Worm (Caenorhabditis elegans) whole organism, mixed stage, embryonic: ENCODE results near the gene skr-17.

Experiments used
- ces-1 ChIP-seq: fragments of 150-350 bp; optimal IDR thresholded peaks from 2 replicates; lab custom pipeline; 2014; ENCODE audit warnings: missing biosample characterization, missing genetic modification reagents, missing genetic modification characterization
- mls-2 ChIP-seq: sonication (generic microtip); optimal IDR thresholded peaks from 2 replicates; lab custom pipeline; 2016; ENCODE audit warnings: mild to moderate bottlenecking, missing genetic modification characterization, moderate library complexity, missing compliant biosample characterization
- nhr-237 ChIP-seq: fragments of 150-350 bp; optimal IDR thresholded peaks from 2 replicates; lab custom pipeline; 2014; ENCODE audit warnings: missing biosample characterization, missing genetic modification characterization

ce11 chrII:7814915-7815314, 31.6 kb downstream of the skr-17 start:
- no peak for TF ChIP-seq ces-1
- no peak for TF ChIP-seq mls-2 (tag; lab: Kevin White, UChicago)
- no peak for TF ChIP-seq nhr-237 (tag; lab: Kevin White, UChicago)
